1 fruit fly cellular context compared by ENCODE assay signal in the genomic region with DNA sequence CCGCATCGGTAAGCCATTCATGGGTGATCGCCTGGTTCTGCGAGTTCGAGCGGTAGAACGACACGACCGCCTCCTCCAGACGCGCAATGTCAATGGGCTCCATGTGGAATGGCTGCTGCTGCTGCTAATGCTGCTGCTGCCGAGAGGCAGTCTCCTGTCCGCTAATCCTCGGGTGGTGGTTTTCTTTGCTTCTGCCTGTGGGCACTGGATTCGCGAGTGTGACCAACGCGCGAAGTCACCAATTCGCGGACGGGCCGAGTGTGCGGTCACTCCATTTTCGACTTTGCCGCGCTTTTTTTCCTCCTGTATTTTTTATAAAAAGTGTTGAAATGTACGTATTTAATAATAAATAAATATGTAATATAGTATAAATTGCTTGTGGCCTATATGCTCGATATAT.
TF ChIP-seq lines count a peak whose summit lies in the region.

A gene (minus strand): TSS at position 236 of the 400 bp plus-strand sequence.

TF ChIP-seq in whole organism, embryonic, 481 proteins besides CTCF, POLR2A, EP300 and RAD21 (continued from another document):
- no peak for TF ChIP-seq Hsf (GFP tag; optimal IDR thresholded peaks at IDR 0.05; lab: Kevin White, UChicago)
- TF ChIP-seq ewg (GFP tag; optimal IDR thresholded peaks at IDR 0.05; lab: Kevin White, UChicago), result peak; percentile 62
- no peak for TF ChIP-seq hbn (GFP tag; IDR thresholded peaks at IDR 0.05; lab: Robert Waterston, UW; ENCODE audit: partially characterized antibody)
- TF ChIP-seq CG6765 (GFP tag; optimal IDR thresholded peaks at IDR 0.05; lab: Kevin White, UChicago), result peak; percentile 6
- no peak for TF ChIP-seq CG33213 (GFP tag; optimal IDR thresholded peaks at IDR 0.05; lab: Kevin White, UChicago)
- no peak for TF ChIP-seq CG2678 (tag; optimal IDR thresholded peaks at IDR 0.05; lab: Kevin White, UChicago)
- TF ChIP-seq CG4617 (GFP tag; optimal IDR thresholded peaks at IDR 0.05; lab: Kevin White, UChicago; ENCODE audit: borderline replicate concordance), result peak; percentile 49
- no peak for TF ChIP-seq CG32767 (GFP tag; IDR thresholded peaks at IDR 0.05; lab: Robert Waterston, UW)
- no peak for TF ChIP-seq peb (GFP tag; IDR thresholded peaks at IDR 0.05; lab: Robert Waterston, UW)
- peak; percentile 52; the same call in 1 of the 2 replicates for TF ChIP-seq chm (GFP tag; IDR thresholded peaks at IDR 0.05; lab: Robert Waterston, UW)
- TF ChIP-seq row (GFP tag; IDR thresholded peaks at IDR 0.05; lab: Robert Waterston, UW), result peak; percentile 51
- TF ChIP-seq bcd (GFP tag; optimal IDR thresholded peaks at IDR 0.05; lab: Kevin White, UChicago), result peak; percentile 3
- no peak for TF ChIP-seq Oaz (GFP tag; IDR thresholded peaks at IDR 0.05; lab: Robert Waterston, UW)
- peak; percentile 88 for TF ChIP-seq E2f2 (GFP tag; IDR thresholded peaks at IDR 0.05; lab: Robert Waterston, UW)
- no peak for TF ChIP-seq ci (GFP tag; IDR thresholded peaks at IDR 0.05; lab: Robert Waterston, UW)
- TF ChIP-seq sisA (GFP tag; IDR thresholded peaks at IDR 0.05; lab: Robert Waterston, UW), result no peak
- peak; percentile 3; the same call in 1 of the 2 replicates for TF ChIP-seq rib (GFP tag; IDR thresholded peaks at IDR 0.05; lab: Robert Waterston, UW)
- TF ChIP-seq MBD-R2 (GFP tag; IDR thresholded peaks at IDR 0.05; lab: Robert Waterston, UW), result peak; percentile 87
- peak; percentile 45; the same call in 1 of the 3 replicates for TF ChIP-seq Opbp (GFP tag; IDR thresholded peaks at IDR 0.05; lab: Robert Waterston, UW; ENCODE audit: partially characterized antibody)
- TF ChIP-seq gfzf (GFP tag; optimal IDR thresholded peaks at IDR 0.05; lab: Kevin White, UChicago), result peak; percentile 79
- TF ChIP-seq bbx (GFP tag; IDR thresholded peaks at IDR 0.05; lab: Robert Waterston, UW; ENCODE audit: partially characterized antibody), result peak; percentile 16; the same call in 1 of the 2 replicates
- no peak for TF ChIP-seq PHDP (tag; optimal IDR thresholded peaks at IDR 0.05; lab: Kevin White, UChicago)
- TF ChIP-seq Med (GFP tag; lab: Kevin White, UChicago), result peak; percentile 80
- 0 out of 3 replicates have a peak, but pooled peaks have one; percentile 35 for TF ChIP-seq z (GFP tag; IDR thresholded peaks at IDR 0.05; lab: Robert Waterston, UW)
- no peak for TF ChIP-seq Xrp1 (GFP tag; IDR thresholded peaks at IDR 0.05; lab: Robert Waterston, UW)
- TF ChIP-seq CG13287 (GFP tag; IDR thresholded peaks at IDR 0.05; lab: Robert Waterston, UW; ENCODE audit: partially characterized antibody), result 0 out of 2 replicates have a peak, but pooled peaks have one; percentile 37
- peak; percentile 84 for TF ChIP-seq CG9797 (GFP tag; optimal IDR thresholded peaks at IDR 0.05; lab: Kevin White, UChicago)
- TF ChIP-seq exex (tag; optimal IDR thresholded peaks at IDR 0.05; lab: Kevin White, UChicago), result no peak
- TF ChIP-seq MTF-1 (GFP tag; optimal IDR thresholded peaks at IDR 0.05; lab: Kevin White, UChicago; ENCODE audit: borderline replicate concordance), result no peak
- no peak for TF ChIP-seq CG8281 (tag; optimal IDR thresholded peaks at IDR 0.05; lab: Kevin White, UChicago)
- TF ChIP-seq CG2116 (GFP tag; optimal IDR thresholded peaks at IDR 0.05; lab: Kevin White, UChicago), result peak; percentile 27
- TF ChIP-seq CG12104 (GFP tag; optimal IDR thresholded peaks at IDR 0.05; lab: Kevin White, UChicago), result no peak
- TF ChIP-seq unc-4 (GFP tag; IDR thresholded peaks at IDR 0.05; lab: Robert Waterston, UW; ENCODE audit: partially characterized antibody), result peak; percentile 21; the same call in 1 of the 2 replicates
- TF ChIP-seq CG9727 (GFP tag; optimal IDR thresholded peaks at IDR 0.05; lab: Kevin White, UChicago), result no peak
- peak; percentile 82 for TF ChIP-seq Dp (GFP tag; optimal IDR thresholded peaks at IDR 0.05; lab: Kevin White, UChicago)
- peak; percentile 42; the same call in 1 of the 2 replicates for TF ChIP-seq seq (GFP tag; IDR thresholded peaks at IDR 0.05; lab: Robert Waterston, UW)
- TF ChIP-seq YL-1 (GFP tag; optimal IDR thresholded peaks at IDR 0.05; lab: Kevin White, UChicago), result peak; percentile 42
- no peak for TF ChIP-seq corto (GFP tag; optimal IDR thresholded peaks at IDR 0.05; lab: Kevin White, UChicago)
- TF ChIP-seq CG15514 (GFP tag; optimal IDR thresholded peaks at IDR 0.05; lab: Kevin White, UChicago), result peak; percentile 80
- TF ChIP-seq Lhr (GFP tag; optimal IDR thresholded peaks at IDR 0.05; lab: Kevin White, UChicago), result peak; percentile 0
- TF ChIP-seq CG17612 (GFP tag; IDR thresholded peaks at IDR 0.05; lab: Robert Waterston, UW), result no peak
- TF ChIP-seq Dref (GFP tag; IDR thresholded peaks at IDR 0.05; lab: Robert Waterston, UW), result peak; percentile 31; the same call in 1 of the 2 replicates
- peak; percentile 86 for TF ChIP-seq stwl (tag; optimal IDR thresholded peaks at IDR 0.05; lab: Kevin White, UChicago)
- peak; percentile 73 for TF ChIP-seq pzg (GFP tag; optimal IDR thresholded peaks at IDR 0.05; lab: Kevin White, UChicago)
- peak; percentile 69 for TF ChIP-seq CG10267 (tag; optimal IDR thresholded peaks at IDR 0.05; lab: Kevin White, UChicago)
- peak; percentile 94 for TF ChIP-seq MESR4 (GFP tag; optimal IDR thresholded peaks at IDR 0.05; lab: Kevin White, UChicago)
- TF ChIP-seq CG10321 (GFP tag; IDR thresholded peaks at IDR 0.05; lab: Robert Waterston, UW), result no peak
- no peak for TF ChIP-seq Gug (GFP tag; IDR thresholded peaks at IDR 0.05; lab: Robert Waterston, UW)
- peak; percentile 35 for TF ChIP-seq trem (tag; optimal IDR thresholded peaks at IDR 0.05; lab: Kevin White, UChicago)
- TF ChIP-seq amos (GFP tag; IDR thresholded peaks at IDR 0.05; lab: Robert Waterston, UW; ENCODE audit: partially characterized antibody), result 0 out of 2 replicates have a peak, but pooled peaks have one; percentile 3
- no peak for TF ChIP-seq CG11085 (GFP tag; IDR thresholded peaks at IDR 0.05; lab: Robert Waterston, UW)
- peak; percentile 4 for TF ChIP-seq HmgZ (tag; optimal IDR thresholded peaks at IDR 0.05; lab: Kevin White, UChicago)
- TF ChIP-seq BEAF-32 (GFP tag; optimal IDR thresholded peaks at IDR 0.05; lab: Kevin White, UChicago), result peak; percentile 10
- peak; percentile 19 for TF ChIP-seq CG17186 (GFP tag; optimal IDR thresholded peaks at IDR 0.05; lab: Kevin White, UChicago)
- TF ChIP-seq Bgb (GFP tag; IDR thresholded peaks at IDR 0.05; lab: Robert Waterston, UW; ENCODE audit: partially characterized antibody), result peak; percentile 42; the same call in 1 of the 2 replicates
- no peak for TF ChIP-seq CG12071 (GFP tag; optimal IDR thresholded peaks at IDR 0.05; lab: Kevin White, UChicago)
